Fruit fly (Drosophila melanogaster) whole organism, prepupa: Measurements from ENCODE around the gene CG33995.

ENCODE experiments used
- Blimp-1 ChIP-seq: fragments of 200-800 bp; sonication (Bioruptor generic); optimal IDR thresholded peaks from 3 replicates; lab custom pipeline; 2017; ENCODE audit warnings: missing biosample characterization, missing genetic modification characterization, mild to moderate bottlenecking, moderate library complexity, missing genetic modification reagents
- CG10631 ChIP-seq: fragments of 200-800 bp; sonication (Bioruptor generic); optimal IDR thresholded peaks from 2 replicates; lab custom pipeline; 2016; ENCODE audit warnings: missing biosample characterization, missing genetic modification characterization
- CG10669 ChIP-seq: fragments of 200-800 bp; sonication (Bioruptor generic); optimal IDR thresholded peaks from 3 replicates; lab custom pipeline; 2018; ENCODE audit warnings: missing biosample characterization, mild to moderate bottlenecking, missing genetic modification characterization, moderate library complexity
- CG11294 ChIP-seq: fragments of 200-800 bp; sonication (Bioruptor generic); IDR thresholded peaks from 2 replicates; pipeline ENCODE4 v1.3.6; 2022; ENCODE audit warnings: missing biosample characterization, missing genetic modification characterization
- CG11762 ChIP-seq: fragments of 200-800 bp; sonication (Bioruptor generic); optimal IDR thresholded peaks from 3 replicates; lab custom pipeline; 2016; ENCODE audit warnings: missing biosample characterization, missing genetic modification characterization; ENCODE audit not compliant: insufficient read depth
- CG11902 ChIP-seq: fragments of 200-800 bp; sonication (Bioruptor generic); optimal IDR thresholded peaks from 3 replicates; lab custom pipeline; 2016; ENCODE audit warnings: missing biosample characterization, missing genetic modification characterization
- CG15336 ChIP-seq: fragments of 200-800 bp; sonication (Bioruptor generic); IDR thresholded peaks from 2 replicates; pipeline ENCODE4 v1.3.6; 2022; ENCODE audit warnings: missing biosample characterization, missing genetic modification characterization
- CG1621 ChIP-seq: fragments of 200-800 bp; sonication (Bioruptor generic); optimal IDR thresholded peaks from 3 replicates; lab custom pipeline; 2018; ENCODE audit warnings: missing biosample characterization, mild to moderate bottlenecking, missing genetic modification characterization
- CG16779 ChIP-seq: fragments of 200-800 bp; sonication (Bioruptor generic); optimal IDR thresholded peaks from 3 replicates; lab custom pipeline; 2017; ENCODE audit warnings: missing biosample characterization, mild to moderate bottlenecking, missing genetic modification characterization
- CG3032 ChIP-seq: fragments of 200-800 bp; optimal IDR thresholded peaks from 2 replicates; lab custom pipeline; 2019; ENCODE audit warnings: missing biosample characterization, mild to moderate bottlenecking, missing genetic modification characterization, moderate library complexity
- CG31627 ChIP-seq: fragments of 200-800 bp; sonication (Bioruptor generic); optimal IDR thresholded peaks from 3 replicates; lab custom pipeline; 2016; ENCODE audit warnings: missing biosample characterization, missing genetic modification characterization
- CG32006 ChIP-seq: fragments of 200-800 bp; sonication (Bioruptor generic); optimal IDR thresholded peaks from 3 replicates; lab custom pipeline; 2017; ENCODE audit warnings: missing biosample characterization, mild to moderate bottlenecking, missing genetic modification characterization
- CG34406 ChIP-seq: fragments of 200-800 bp; sonication (Bioruptor generic); optimal IDR thresholded peaks from 3 replicates; lab custom pipeline; 2016; ENCODE audit warnings: missing biosample characterization, missing genetic modification characterization
- CG3919 ChIP-seq: fragments of 200-800 bp; sonication (Bioruptor generic); optimal IDR thresholded peaks from 3 replicates; lab custom pipeline; 2016; ENCODE audit warnings: missing biosample characterization, missing genetic modification characterization
- CG4318 ChIP-seq: fragments of 200-800 bp; sonication (Bioruptor generic); optimal IDR thresholded peaks from 3 replicates; lab custom pipeline; 2017; ENCODE audit warnings: missing biosample characterization, mild to moderate bottlenecking, missing genetic modification characterization
- CG6163 ChIP-seq: fragments of 200-800 bp; sonication (Bioruptor generic); IDR thresholded peaks from 3 replicates; pipeline ENCODE4 v1.3.6; 2022; ENCODE audit warnings: missing biosample characterization, missing genetic modification characterization
- CG6276 ChIP-seq: fragments of 200-800 bp; sonication (Bioruptor generic); optimal IDR thresholded peaks from 2 replicates; lab custom pipeline; 2017; ENCODE audit warnings: missing biosample characterization, mild to moderate bottlenecking, missing genetic modification characterization
- CG6808 ChIP-seq: fragments of 200-800 bp; sonication (Bioruptor generic); optimal IDR thresholded peaks from 3 replicates; lab custom pipeline; 2017; ENCODE audit warnings: missing biosample characterization, missing genetic modification characterization, mild to moderate bottlenecking, moderate library complexity, missing genetic modification reagents
- CG8119 ChIP-seq: fragments of 200-800 bp; sonication (Bioruptor generic); IDR thresholded peaks from 3 replicates; pipeline ENCODE4 v1.3.6; 2022; ENCODE audit warnings: missing biosample characterization, missing genetic modification characterization
- CG8319 ChIP-seq: fragments of 200-800 bp; sonication (Bioruptor generic); optimal IDR thresholded peaks from 3 replicates; lab custom pipeline; 2016; ENCODE audit warnings: missing biosample characterization, missing genetic modification characterization
- CG8632 ChIP-seq: fragments of 200-800 bp; sonication (Bioruptor generic); optimal IDR thresholded peaks from 3 replicates; lab custom pipeline; 2016; ENCODE audit warnings: missing biosample characterization, missing genetic modification characterization
- CG9139 ChIP-seq: fragments of 200-800 bp; sonication (Bioruptor generic); optimal IDR thresholded peaks from 3 replicates; lab custom pipeline; 2017; ENCODE audit warnings: missing biosample characterization, mild to moderate bottlenecking, missing genetic modification characterization
- Eip75B ChIP-seq: fragments of 200-800 bp; sonication (Bioruptor generic); optimal IDR thresholded peaks from 3 replicates; lab custom pipeline; 2016; ENCODE audit warnings: missing biosample characterization, missing genetic modification characterization
- Eip78C ChIP-seq: fragments of 200-800 bp; sonication (Bioruptor generic); peaks from one replicate; lab custom pipeline; 2016; ENCODE audit warnings: missing biosample characterization, missing genetic modification characterization
- Eip93F ChIP-seq: fragments of 200-800 bp; sonication (Bioruptor generic); optimal IDR thresholded peaks from 2 replicates; lab custom pipeline; 2016; ENCODE audit warnings: missing biosample characterization, mild to moderate bottlenecking, missing genetic modification characterization
- Ets21C ChIP-seq: fragments of 200-800 bp; sonication (Bioruptor generic); optimal IDR thresholded peaks from 3 replicates; lab custom pipeline; 2016; ENCODE audit warnings: missing biosample characterization, missing genetic modification characterization
- Ets96B ChIP-seq: fragments of 200-800 bp; optimal IDR thresholded peaks from 2 replicates; lab custom pipeline; 2019; ENCODE audit warnings: missing biosample characterization, mild to moderate bottlenecking, missing genetic modification characterization, moderate library complexity
- Gug ChIP-seq: fragments of 200-800 bp; sonication (Bioruptor generic); IDR thresholded peaks from 2 replicates; pipeline ENCODE4 v1.3.6; 2022; ENCODE audit warnings: missing biosample characterization, missing genetic modification characterization
- Hr38 ChIP-seq: sonication (Bioruptor generic); optimal IDR thresholded peaks from 2 replicates; lab custom pipeline; 2016; ENCODE audit warnings: missing biosample characterization, missing genetic modification characterization
- Hr39 ChIP-seq: fragments of 200-800 bp; sonication (Bioruptor generic); optimal IDR thresholded peaks from 2 replicates; lab custom pipeline; 2016; ENCODE audit warnings: missing biosample characterization, missing genetic modification characterization
- Hr4 ChIP-seq: fragments of 200-800 bp; sonication (Bioruptor generic); optimal IDR thresholded peaks from 3 replicates; lab custom pipeline; 2016; ENCODE audit warnings: missing biosample characterization, missing genetic modification characterization
- Lpt ChIP-seq: fragments of 200-800 bp; sonication (Bioruptor generic); optimal IDR thresholded peaks from 3 replicates; lab custom pipeline; 2016; ENCODE audit warnings: missing biosample characterization, missing genetic modification characterization
- Met ChIP-seq: fragments of 200-800 bp; sonication (Bioruptor generic); optimal IDR thresholded peaks from 3 replicates; lab custom pipeline; 2016; ENCODE audit warnings: missing biosample characterization, missing genetic modification characterization
- OdsH ChIP-seq: fragments of 200-800 bp; sonication (Bioruptor generic); optimal IDR thresholded peaks from 3 replicates; lab custom pipeline; 2016; ENCODE audit warnings: missing biosample characterization, missing genetic modification characterization
- Smox ChIP-seq: fragments of 200-800 bp; sonication (Bioruptor generic); optimal IDR thresholded peaks from 3 replicates; lab custom pipeline; 2016; ENCODE audit warnings: missing biosample characterization, missing genetic modification characterization
- Sox102F ChIP-seq: fragments of 200-800 bp; sonication (Bioruptor generic); optimal IDR thresholded peaks from 2 replicates; lab custom pipeline; 2016; ENCODE audit warnings: missing biosample characterization, mild to moderate bottlenecking, missing genetic modification characterization
- Sox14 ChIP-seq: fragments of 200-800 bp; sonication (Bioruptor generic); optimal IDR thresholded peaks from 3 replicates; lab custom pipeline; 2016; ENCODE audit warnings: missing biosample characterization, missing genetic modification characterization
- Sox15 ChIP-seq: fragments of 200-800 bp; sonication (Bioruptor generic); optimal IDR thresholded peaks from 3 replicates; lab custom pipeline; 2016; ENCODE audit warnings: missing biosample characterization, missing genetic modification characterization
- achi ChIP-seq: fragments of 200-800 bp; sonication (Bioruptor generic); optimal IDR thresholded peaks from 3 replicates; lab custom pipeline; 2016; ENCODE audit warnings: missing biosample characterization, missing genetic modification characterization
- acj6 ChIP-seq: fragments of 200-800 bp; sonication (Bioruptor generic); optimal IDR thresholded peaks from 3 replicates; lab custom pipeline; 2016; ENCODE audit warnings: missing biosample characterization, missing genetic modification characterization
- cyc ChIP-seq: fragments of 200-800 bp; sonication (Bioruptor generic); optimal IDR thresholded peaks from 3 replicates; lab custom pipeline; 2016; ENCODE audit warnings: missing biosample characterization, missing genetic modification characterization
- eg ChIP-seq: fragments of 200-800 bp; sonication (Bioruptor generic); IDR thresholded peaks from 3 replicates; pipeline ENCODE4 v1.3.6; 2022; ENCODE audit warnings: missing biosample characterization, missing genetic modification characterization
- esn ChIP-seq: fragments of 200-800 bp; sonication (Bioruptor generic); optimal IDR thresholded peaks from 2 replicates; lab custom pipeline; 2016; ENCODE audit warnings: missing biosample characterization, mild to moderate bottlenecking, missing genetic modification characterization, moderate library complexity
- fd59A ChIP-seq: fragments of 200-800 bp; sonication (Bioruptor generic); optimal IDR thresholded peaks from 2 replicates; lab custom pipeline; 2017; ENCODE audit warnings: missing biosample characterization, mild to moderate bottlenecking, missing genetic modification characterization, missing genetic modification reagents
- fd85E ChIP-seq: fragments of 200-800 bp; sonication (Bioruptor generic); optimal IDR thresholded peaks from 3 replicates; lab custom pipeline; 2016; ENCODE audit warnings: missing biosample characterization, missing genetic modification characterization
- fkh ChIP-seq: fragments of 200-800 bp; sonication (Bioruptor generic); optimal IDR thresholded peaks from 3 replicates; lab custom pipeline; 2017; ENCODE audit warnings: missing biosample characterization, mild to moderate bottlenecking, missing genetic modification characterization, moderate library complexity
- lz ChIP-seq: fragments of 200-800 bp; sonication (Bioruptor generic); optimal IDR thresholded peaks from 3 replicates; lab custom pipeline; 2016; ENCODE audit warnings: missing biosample characterization, missing genetic modification characterization
- net ChIP-seq: fragments of 200-800 bp; sonication (Bioruptor generic); optimal IDR thresholded peaks from 3 replicates; lab custom pipeline; 2016; ENCODE audit warnings: missing biosample characterization, missing genetic modification characterization
- pdm3 ChIP-seq: fragments of 200-800 bp; sonication (Bioruptor generic); optimal IDR thresholded peaks from 3 replicates; lab custom pipeline; 2016; ENCODE audit warnings: missing biosample characterization, missing genetic modification characterization
- salr ChIP-seq, 2 experiments: fragments of 200-800 bp; sonication (Bioruptor generic); optimal IDR thresholded peaks; 3 replicates each; lab custom pipeline; 2016 to 2018; ENCODE audit warnings: missing biosample characterization in 2 of 2, missing genetic modification characterization in 2 of 2, mild to moderate bottlenecking in 1 of 2
- spab ChIP-seq: fragments of 200-800 bp; sonication (Bioruptor generic); optimal IDR thresholded peaks from 2 replicates; lab custom pipeline; 2017; ENCODE audit warnings: missing biosample characterization, mild to moderate bottlenecking, missing genetic modification characterization, missing genetic modification reagents
- svp ChIP-seq: fragments of 200-800 bp; sonication (Bioruptor generic); peaks from one replicate; lab custom pipeline; 2016; ENCODE audit warnings: missing biosample characterization, missing genetic modification characterization
- topi ChIP-seq: fragments of 200-800 bp; sonication (Bioruptor generic); optimal IDR thresholded peaks from 3 replicates; lab custom pipeline; 2016; ENCODE audit warnings: missing biosample characterization, missing genetic modification characterization
- vri ChIP-seq: fragments of 200-800 bp; sonication (Bioruptor generic); optimal IDR thresholded peaks from 3 replicates; lab custom pipeline; 2016; ENCODE audit warnings: missing biosample characterization, mild to moderate bottlenecking, missing genetic modification characterization

CG33995 gene

dm6 chr2L:5043043-5043442 is at the start of gene CG33995, which contains the start of the genes CG44000 and CG44001:
Gene CG33995 (plus strand): TSS chr2L:5043270.
Gene CG44000 (plus strand): TSS chr2L:5043270.
Gene CG44001 (plus strand): TSS chr2L:5043270.
- TF ChIP-seq net (GFP tag; lab: Kevin White, UChicago) (no peak), CG8119 (GFP tag; lab: Robert Waterston, UW) (no peak), vri (GFP tag; lab: Kevin White, UChicago) (peak; percentile 66), salr (GFP tag; optimal IDR thresholded peaks at IDR 0.05; lab: Kevin White, UChicago) (no peak), CG1621 (tag; lab: Kevin White, UChicago) (no peak), Sox14 (peak; percentile 70), OdsH (GFP tag; lab: Kevin White, UChicago) (peak; percentile 33), eg (GFP tag; lab: Robert Waterston, UW) (peak; percentile 43; the same call in 2 of the 3 replicates), CG3032 (peak; percentile 47), CG34406 (GFP tag; lab: Kevin White, UChicago) (no peak), CG31627 (GFP tag; lab: Kevin White, UChicago) (peak; percentile 61), CG10631 (GFP tag; lab: Kevin White, UChicago) (no peak), Lpt (GFP tag; lab: Kevin White, UChicago) (no peak), pdm3 (peak; percentile 37), CG11294 (GFP tag; lab: Robert Waterston, UW) (no peak), CG6808 (no peak), acj6 (GFP tag; lab: Kevin White, UChicago) (peak; percentile 14), svp (GFP tag; lab: Kevin White, UChicago) (peak; percentile 76), spab (GFP tag; lab: Kevin White, UChicago) (no peak), fd59A (GFP tag; lab: Kevin White, UChicago) (no peak), Sox102F (GFP tag; lab: Kevin White, UChicago) (no peak), cyc (GFP tag; lab: Kevin White, UChicago) (peak; percentile 53), Blimp-1 (GFP tag; lab: Kevin White, UChicago) (no peak), CG8319 (GFP tag; lab: Kevin White, UChicago) (no peak), Hr4 (GFP tag; lab: Kevin White, UChicago) (peak; percentile 20), topi (GFP tag; lab: Kevin White, UChicago) (peak; percentile 42), Sox15 (GFP tag; lab: Kevin White, UChicago) (no peak), CG6163 (no peak), Ets21C (GFP tag; lab: Kevin White, UChicago) (peak; percentile 29), Eip78C (GFP tag; lab: Kevin White, UChicago) (peak; percentile 81), CG11762 (GFP tag; lab: Kevin White, UChicago) (no peak), Met (GFP tag; lab: Kevin White, UChicago) (peak; percentile 28), CG4318 (no peak), Gug (GFP tag; lab: Robert Waterston, UW) (no peak), fkh (GFP tag; lab: Kevin White, UChicago) (peak; percentile 73), CG16779 (no peak), Hr39 (peak; percentile 39), CG3919 (GFP tag; lab: Kevin White, UChicago) (peak; percentile 54), Smox (peak; percentile 26), CG32006 (GFP tag; lab: Kevin White, UChicago) (no peak), CG6276 (GFP tag; lab: Kevin White, UChicago) (no peak), CG8632 (GFP tag; lab: Kevin White, UChicago) (no peak), Ets96B (tag; lab: Kevin White, UChicago) (no peak), Eip93F (GFP tag; lab: Kevin White, UChicago) (no peak), CG11902 (GFP tag; lab: Kevin White, UChicago) (no peak), Hr38 (no peak), fd85E (GFP tag; lab: Kevin White, UChicago) (no peak), CG10669 (GFP tag; lab: Kevin White, UChicago) (no peak), CG9139 (GFP tag; lab: Kevin White, UChicago) (no peak), CG15336 (GFP tag; lab: Robert Waterston, UW) (no peak), Eip75B (GFP tag; lab: Kevin White, UChicago) (peak; percentile 42), achi (GFP tag; lab: Kevin White, UChicago) (peak; percentile 5), esn (GFP tag; lab: Kevin White, UChicago) (peak; percentile 52), lz (peak; percentile 46)
